Worm (Caenorhabditis elegans) whole organism, mixed stage, embryonic: ENCODE data around the gene cab-1.

Experiments used
- elt-3 ChIP-seq: fragments of 150-350 bp; optimal IDR thresholded peaks from 2 replicates; lab custom pipeline; 2014; ENCODE audit warnings: missing biosample characterization, missing genetic modification characterization
- lin-13 ChIP-seq: fragments of 150-350 bp; optimal IDR thresholded peaks from 2 replicates; lab custom pipeline; 2014; ENCODE audit warnings: missing biosample characterization, missing genetic modification characterization

ce11 chrX:12229651-12230050 lies 16.9 kb upstream of the cab-1 start, which contains the start of gene cest-7:
- TF ChIP-seq lin-13 (no peak), elt-3 (tag; lab: Kevin White, UChicago) (no peak)
